Worm (Caenorhabditis elegans) whole organism, young adult: ENCODE results near the gene dyf-4.

ENCODE experiments used
- ama-1 ChIP-seq, 3 experiments: fragments of 150-350 bp in 1 of 3; sonication (generic microtip) in 2 of 3; optimal IDR thresholded peaks; 2 replicates each; lab custom pipeline; 2014 to 2018; ENCODE audit warnings: missing biosample characterization in 2 of 3, missing genetic modification characterization in 2 of 3, missing genetic modification reagents in 2 of 3
- aptf-2 ChIP-seq: fragments of 200-800 bp; sonication (Bioruptor generic); conservative IDR thresholded peaks from 2 replicates; pipeline ENCODE4 v1.3.6; 2022; ENCODE audit warnings: missing genetic modification reagents, missing genetic modification characterization, missing compliant biosample characterization
- attf-5 ChIP-seq: fragments of 200-800 bp; sonication (Bioruptor generic); optimal IDR thresholded peaks from 2 replicates; lab custom pipeline; 2018; ENCODE audit warnings: mild to moderate bottlenecking, missing genetic modification characterization, missing compliant biosample characterization
- cebp-2 ChIP-seq: fragments of 200-800 bp; sonication (Bioruptor generic); IDR thresholded peaks from 2 replicates; pipeline ENCODE4 v1.3.6; 2022; ENCODE audit warnings: missing genetic modification characterization, missing compliant biosample characterization
- dpff-1 ChIP-seq: sonication (generic microtip); optimal IDR thresholded peaks from 2 replicates; lab custom pipeline; 2017; ENCODE audit warnings: mild to moderate bottlenecking, missing genetic modification characterization, missing compliant biosample characterization
- efl-1 ChIP-seq: fragments of 150-350 bp; optimal IDR thresholded peaks from 2 replicates; lab custom pipeline; 2014; ENCODE audit warnings: missing biosample characterization, missing genetic modification reagents, missing genetic modification characterization
- him-1 ChIP-seq: sonication (generic microtip); optimal IDR thresholded peaks from 2 replicates; lab custom pipeline; 2016; ENCODE audit warnings: missing genotype, missing genetic modification reagents, missing genetic modification characterization, missing compliant biosample characterization
- lir-1 ChIP-seq: fragments of 200-800 bp; sonication (Bioruptor generic); conservative IDR thresholded peaks from 2 replicates; pipeline ENCODE4 v1.3.6; 2022; ENCODE audit warnings: missing genetic modification reagents, missing genetic modification characterization, missing compliant biosample characterization
- pbrm-1 ChIP-seq: fragments of 200-800 bp; sonication (Bioruptor generic); IDR thresholded peaks from 2 replicates; pipeline ENCODE4 v1.3.6; 2022; ENCODE audit warnings: missing genetic modification reagents, missing genetic modification characterization, missing compliant biosample characterization
- rpc-1 ChIP-seq, 2 experiments: fragments of 150-350 bp in 1 of 2; sonication (generic microtip) in 1 of 2; optimal IDR thresholded peaks; 2 replicates each; lab custom pipeline; 2014 to 2018; ENCODE audit warnings: missing biosample characterization in 1 of 2, missing genetic modification characterization in 1 of 2, missing genetic modification reagents in 1 of 2, missing genotype in 1 of 2
- sdz-38 ChIP-seq: sonication (generic microtip); optimal IDR thresholded peaks from 2 replicates; lab custom pipeline; 2016; ENCODE audit warnings: missing genotype, missing genetic modification characterization, missing compliant biosample characterization
- snpc-3.4 ChIP-seq: sonication (generic microtip); optimal IDR thresholded peaks from 2 replicates; lab custom pipeline; 2017; ENCODE audit warnings: missing genetic modification characterization, mild to moderate bottlenecking, missing compliant biosample characterization, antibody characterized with exemption, moderate library complexity, missing genotype, missing genetic modification reagents
- zfh-2 ChIP-seq: fragments of 200-800 bp; sonication (Bioruptor generic); conservative IDR thresholded peaks from 2 replicates; pipeline ENCODE4 v1.3.6; 2022; ENCODE audit warnings: missing genetic modification reagents, missing genetic modification characterization, missing compliant biosample characterization
- ztf-6 ChIP-seq: fragments of 200-800 bp; sonication (Bioruptor generic); IDR thresholded peaks from 2 replicates; pipeline ENCODE4 v1.3.6; 2022; ENCODE audit warnings: missing genetic modification reagents, missing genetic modification characterization, missing compliant biosample characterization

DNA sequence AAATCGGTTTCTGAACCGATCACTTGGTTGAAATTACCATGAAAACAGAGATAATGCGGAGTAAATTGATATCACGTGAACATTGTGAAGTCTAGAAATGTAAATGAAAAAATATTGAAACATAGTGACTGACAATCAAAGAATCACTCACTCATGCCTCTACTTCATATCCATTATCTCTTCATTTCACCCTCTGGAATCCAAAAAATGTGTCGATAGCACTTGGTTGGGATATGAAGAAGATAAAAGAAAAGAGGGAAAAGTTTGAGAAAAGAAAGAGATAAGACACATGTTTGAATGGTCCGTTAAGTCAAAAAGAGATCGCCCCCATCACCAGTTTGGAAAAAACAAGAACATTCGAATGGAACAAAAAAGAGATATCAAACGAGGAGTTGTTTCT, 7.8 kb downstream of the dyf-4 start:
- TF ChIP-seq ama-1 (optimal IDR thresholded peaks at IDR 0.05; lab: Kevin White, UChicago) (no peak), ama-1 (GFP tag; optimal IDR thresholded peaks at IDR 0.05; lab: Kevin White, UChicago) (no peak), attf-5 (GFP tag; lab: Kevin White, UChicago) (no peak), rpc-1 (optimal IDR thresholded peaks at IDR 0.05; lab: Kevin White, UChicago) (no peak), rpc-1 (tag; optimal IDR thresholded peaks at IDR 0.05; lab: Kevin White, UChicago) (no peak), ztf-6 (GFP tag; lab: Robert Waterston, UW) (no peak), zfh-2 (GFP tag; lab: Robert Waterston, UW) (no peak), lir-1 (no peak), cebp-2 (GFP tag; lab: Robert Waterston, UW) (no peak), dpff-1 (tag; lab: Kevin White, UChicago) (no peak), pbrm-1 (GFP tag; lab: Robert Waterston, UW) (no peak), snpc-3.4 (tag; lab: Kevin White, UChicago) (no peak), sdz-38 (no peak), efl-1 (GFP tag; lab: Kevin White, UChicago) (no peak), aptf-2 (GFP tag; lab: Robert Waterston, UW) (no peak), him-1 (tag; lab: Kevin White, UChicago) (no peak)
